Worm (Caenorhabditis elegans) whole organism, early embryonic: Measurements from ENCODE around the gene ZK354.6.
"Not testable (repeated sequence)": the region's sequence is repeated elsewhere in the genome, so short reads cannot be mapped to it uniquely, and the experiment has no call there.

Experiments
- B0310.2 ChIP-seq: sonication (generic microtip); optimal IDR thresholded peaks from 2 replicates; lab custom pipeline; 2016; ENCODE audit warnings: mild to moderate bottlenecking, missing genetic modification characterization, missing compliant biosample characterization
- F13C5.2 ChIP-seq: sonication (generic microtip); optimal IDR thresholded peaks from 2 replicates; lab custom pipeline; 2017; ENCODE audit warnings: mild to moderate bottlenecking, missing genetic modification characterization, inconsistent platforms, missing compliant biosample characterization
- aly-1 ChIP-seq: sonication (generic microtip); optimal IDR thresholded peaks from 2 replicates; lab custom pipeline; 2016; ENCODE audit warnings: missing genetic modification characterization, missing compliant biosample characterization
- ama-1 ChIP-seq: fragments of 150-350 bp; optimal IDR thresholded peaks from 2 replicates; lab custom pipeline; 2014
- ceh-13 ChIP-seq: fragments of 200-800 bp; sonication (Bioruptor generic); optimal IDR thresholded peaks from 2 replicates; lab custom pipeline; 2018; ENCODE audit warnings: mild to moderate bottlenecking, missing genetic modification characterization, missing compliant biosample characterization
- ceh-36 ChIP-seq: sonication (generic microtip); optimal IDR thresholded peaks from 2 replicates; lab custom pipeline; 2016; ENCODE audit warnings: missing genetic modification characterization, inconsistent platforms, missing compliant biosample characterization
- ets-7 ChIP-seq: sonication (generic microtip); optimal IDR thresholded peaks from 2 replicates; lab custom pipeline; 2016; ENCODE audit warnings: missing genotype, missing genetic modification characterization, missing compliant biosample characterization
- flt-1 ChIP-seq: fragments of 200-800 bp; sonication (Bioruptor generic); IDR thresholded peaks from 2 replicates; pipeline ENCODE4 v1.3.6; 2022; ENCODE audit warnings: missing genetic modification characterization, missing compliant biosample characterization
- hmbx-1 ChIP-seq: sonication (generic microtip); optimal IDR thresholded peaks from 2 replicates; lab custom pipeline; 2016; ENCODE audit warnings: mild to moderate bottlenecking, missing genetic modification characterization, missing compliant biosample characterization
- hmg-4 ChIP-seq: fragments of 200-800 bp; sonication (Bioruptor generic); optimal IDR thresholded peaks from 2 replicates; lab custom pipeline; 2018; ENCODE audit warnings: mild to moderate bottlenecking, missing genetic modification characterization, missing compliant biosample characterization
- hnd-1 ChIP-seq: sonication (generic microtip); optimal IDR thresholded peaks from 2 replicates; lab custom pipeline; 2016; ENCODE audit warnings: missing genetic modification characterization, missing compliant biosample characterization
- pes-1 ChIP-seq: fragments of 200-800 bp; sonication (Bioruptor generic); IDR thresholded peaks from 2 replicates; pipeline ENCODE4 v1.3.6; 2022; ENCODE audit warnings: missing genetic modification reagents, missing genetic modification characterization, missing compliant biosample characterization
- scrt-1 ChIP-seq: fragments of 200-800 bp; sonication (Bioruptor generic); IDR thresholded peaks from 2 replicates; pipeline ENCODE4 v1.3.6; 2022; ENCODE audit warnings: missing genetic modification characterization, missing compliant biosample characterization
- sea-1 ChIP-seq: fragments of 200-800 bp; sonication (Bioruptor generic); conservative IDR thresholded peaks from 2 replicates; pipeline ENCODE4 v1.3.6; 2022; ENCODE audit warnings: missing genetic modification characterization, missing compliant biosample characterization
- tbx-11 ChIP-seq: fragments of 200-800 bp; sonication (Bioruptor generic); IDR thresholded peaks from 2 replicates; pipeline ENCODE4 v1.3.6; 2022; ENCODE audit warnings: missing genetic modification characterization, missing compliant biosample characterization
- tbx-37 ChIP-seq: fragments of 200-800 bp; sonication (Bioruptor generic); conservative IDR thresholded peaks from 2 replicates; pipeline ENCODE4 v1.3.6; 2022; ENCODE audit warnings: missing genetic modification reagents, missing genetic modification characterization, missing compliant biosample characterization
- tra-4 ChIP-seq: sonication (generic microtip); optimal IDR thresholded peaks from 2 replicates; lab custom pipeline; 2017; ENCODE audit warnings: missing genetic modification characterization, missing compliant biosample characterization

ZK354.6 gene

ce11 chrIV:5306040-5306439 is 8.7 kb upstream of the ZK354.6 start, which contains the start of gene ZK354.8:
Gene ZK354.8 (minus strand): TSS chrIV:5306140.
- TF ChIP-seq scrt-1 (GFP tag; lab: Robert Waterston, UW) (no peak), tra-4 (tag; lab: Kevin White, UChicago) (no peak), aly-1 (tag; lab: Kevin White, UChicago) (no peak), ceh-36 (tag; lab: Kevin White, UChicago) (no peak), ama-1 (lab: Kevin White, UChicago) (no peak), F13C5.2 (tag; lab: Kevin White, UChicago) (no peak), tbx-37 (no peak), hnd-1 (no peak), tbx-11 (no peak), B0310.2 (tag; lab: Kevin White, UChicago) (no peak), ceh-13 (GFP tag; lab: Kevin White, UChicago) (no peak), ets-7 (tag; lab: Kevin White, UChicago) (no peak), hmg-4 (GFP tag; lab: Kevin White, UChicago) (no peak), sea-1 (GFP tag; lab: Robert Waterston, UW) (no peak)

ce11 chrIV:5303030-5303429 is 5.7 kb upstream of the ZK354.6 start, which contains the start of gene ZK354.7:
Gene ZK354.7 (minus strand): TSS chrIV:5303130.
- TF ChIP-seq hmg-4 (GFP tag; lab: Kevin White, UChicago) = no peak
- TF ChIP-seq pes-1 = no peak
- TF ChIP-seq ceh-13 (GFP tag; lab: Kevin White, UChicago) = no peak
- no peak for TF ChIP-seq ceh-36 (tag; lab: Kevin White, UChicago)
- TF ChIP-seq ama-1 (lab: Kevin White, UChicago) = no peak
- no peak for TF ChIP-seq sea-1 (GFP tag; lab: Robert Waterston, UW)
- no peak for TF ChIP-seq scrt-1 (GFP tag; lab: Robert Waterston, UW)
- TF ChIP-seq B0310.2 (tag; lab: Kevin White, UChicago) = no peak
- TF ChIP-seq hnd-1 = no peak
- TF ChIP-seq ets-7 (tag; lab: Kevin White, UChicago) = no peak
- TF ChIP-seq tbx-11 = no peak
- TF ChIP-seq aly-1 (tag; lab: Kevin White, UChicago) = no peak
- no peak for TF ChIP-seq tbx-37
- no peak for TF ChIP-seq flt-1 (GFP tag; lab: Robert Waterston, UW)
- TF ChIP-seq F13C5.2 (tag; lab: Kevin White, UChicago) = no peak
- TF ChIP-seq tra-4 (tag; lab: Kevin White, UChicago) = no peak
- no peak for TF ChIP-seq hmbx-1 (tag; lab: Kevin White, UChicago)

ce11 chrIV:5295240-5295639 is 2.1 kb downstream of the ZK354.6 start, which contains the start of gene msp-51:
Gene msp-51 (minus strand): TSS chrIV:5295340.
- not testable (repeated sequence) for TF ChIP-seq ceh-36 (tag; lab: Kevin White, UChicago); ceh-13 (GFP tag; lab: Kevin White, UChicago); ama-1 (lab: Kevin White, UChicago)

ce11 chrIV:5294467-5294866 is 2.9 kb downstream of the ZK354.6 start:
- TF ChIP-seq sea-1 (GFP tag; lab: Robert Waterston, UW) (no peak), tbx-11 (no peak), B0310.2 (tag; lab: Kevin White, UChicago) (no peak), flt-1 (GFP tag; lab: Robert Waterston, UW) (no peak), hmg-4 (GFP tag; lab: Kevin White, UChicago) (no peak), pes-1 (no peak), ceh-36 (tag; lab: Kevin White, UChicago) (no peak), hnd-1 (no peak), ets-7 (tag; lab: Kevin White, UChicago) (no peak), tbx-37 (no peak), ceh-13 (GFP tag; lab: Kevin White, UChicago) (no peak), F13C5.2 (tag; lab: Kevin White, UChicago) (no peak), scrt-1 (GFP tag; lab: Robert Waterston, UW) (no peak), hmbx-1 (tag; lab: Kevin White, UChicago) (no peak)

- TF ChIP-seq pes-1 = no peak
- no peak for TF ChIP-seq scrt-1 (GFP tag; lab: Robert Waterston, UW)
- TF ChIP-seq ets-7 (tag; lab: Kevin White, UChicago) = no peak
- no peak for TF ChIP-seq flt-1 (GFP tag; lab: Robert Waterston, UW)
- TF ChIP-seq ceh-36 (tag; lab: Kevin White, UChicago) = no peak
- TF ChIP-seq tbx-37 = no peak
- TF ChIP-seq hmbx-1 (tag; lab: Kevin White, UChicago) = no peak
- TF ChIP-seq tbx-11 = no peak
Observed at ce11 chrIV:5291207-5291606, 6.1 kb downstream of the ZK354.6 start.

ce11 chrIV:5290547-5290946 is 6.8 kb downstream of the ZK354.6 start, which contains the start of gene nlp-47:
Gene nlp-47 (plus strand): TSS chrIV:5290847.
- TF ChIP-seq scrt-1 (GFP tag; lab: Robert Waterston, UW) (no peak), ama-1 (lab: Kevin White, UChicago) (no peak), hnd-1 (no peak), flt-1 (GFP tag; lab: Robert Waterston, UW) (no peak), aly-1 (tag; lab: Kevin White, UChicago) (no peak), hmg-4 (GFP tag; lab: Kevin White, UChicago) (no peak), F13C5.2 (tag; lab: Kevin White, UChicago) (no peak), hmbx-1 (tag; lab: Kevin White, UChicago) (no peak), ets-7 (tag; lab: Kevin White, UChicago) (no peak), B0310.2 (tag; lab: Kevin White, UChicago) (no peak), ceh-13 (GFP tag; lab: Kevin White, UChicago) (no peak)

- no peak for TF ChIP-seq F13C5.2 (tag; lab: Kevin White, UChicago)
- TF ChIP-seq hmg-4 (GFP tag; lab: Kevin White, UChicago) = no peak
- TF ChIP-seq tbx-11 = no peak
- no peak for TF ChIP-seq hnd-1
- TF ChIP-seq tbx-37 = no peak
- no peak for TF ChIP-seq tra-4 (tag; lab: Kevin White, UChicago)
- no peak for TF ChIP-seq ceh-13 (GFP tag; lab: Kevin White, UChicago)
- no peak for TF ChIP-seq aly-1 (tag; lab: Kevin White, UChicago)
- TF ChIP-seq pes-1 = no peak
- TF ChIP-seq sea-1 (GFP tag; lab: Robert Waterston, UW) = no peak
- TF ChIP-seq ama-1 (lab: Kevin White, UChicago) = no peak
- TF ChIP-seq flt-1 (GFP tag; lab: Robert Waterston, UW) = no peak
- TF ChIP-seq ets-7 (tag; lab: Kevin White, UChicago) = no peak
- TF ChIP-seq ceh-36 (tag; lab: Kevin White, UChicago) = no peak
- TF ChIP-seq scrt-1 (GFP tag; lab: Robert Waterston, UW) = no peak
- no peak for TF ChIP-seq B0310.2 (tag; lab: Kevin White, UChicago)
Observed at ce11 chrIV:5288932-5289331, 8.4 kb downstream of the ZK354.6 start.
